Worm (Caenorhabditis elegans) whole organism, L3 larva: ENCODE data around the gene mltn-9.

Experiments used
- ama-1 ChIP-seq: fragments of 150-350 bp; optimal IDR thresholded peaks from 2 replicates; lab custom pipeline; 2018
- ceh-16 ChIP-seq: sonication (generic microtip); optimal IDR thresholded peaks from 2 replicates; lab custom pipeline; 2017; ENCODE audit warnings: missing biosample characterization, missing genetic modification characterization
- ceh-9 ChIP-seq: sonication (generic microtip); optimal IDR thresholded peaks from 2 replicates; lab custom pipeline; 2018; ENCODE audit warnings: missing biosample characterization, missing genetic modification characterization
- egl-27 ChIP-seq: sonication (generic microtip); optimal IDR thresholded peaks from 4 replicates; lab custom pipeline; 2017; ENCODE audit warnings: missing biosample characterization, missing genetic modification reagents, missing genetic modification characterization
- elt-1 ChIP-seq: fragments of 150-350 bp; optimal IDR thresholded peaks from 2 replicates; lab custom pipeline; 2014; ENCODE audit warnings: missing biosample characterization, missing genetic modification characterization
- elt-2 ChIP-seq: sonication (generic microtip); optimal IDR thresholded peaks from 2 replicates; lab custom pipeline; 2016; ENCODE audit warnings: missing genetic modification reagents, mild to moderate bottlenecking, missing genetic modification characterization, missing compliant biosample characterization
- elt-3 ChIP-seq, 3 experiments: fragments of 150-350 bp in 1 of 3; sonication (generic microtip) in 2 of 3; optimal IDR thresholded peaks; 2 replicates in 2 of 3; 4 replicates in 1 of 3; lab custom pipeline; 2014 to 2017; ENCODE audit warnings: missing biosample characterization in 3 of 3, missing genetic modification characterization in 3 of 3
- eor-1 ChIP-seq, 2 experiments: fragments of 150-350 bp; optimal IDR thresholded peaks; 2 replicates each; lab custom pipeline; 2014 to 2018; ENCODE audit warnings: missing biosample characterization in 2 of 2, missing genetic modification characterization in 2 of 2
- fkh-2 ChIP-seq: fragments of 150-350 bp; optimal IDR thresholded peaks from 2 replicates; lab custom pipeline; 2014; ENCODE audit warnings: missing biosample characterization, missing genetic modification reagents, missing genetic modification characterization
- fos-1 ChIP-seq: fragments of 150-350 bp; optimal IDR thresholded peaks from 2 replicates; lab custom pipeline; 2014; ENCODE audit warnings: missing biosample characterization, missing genetic modification characterization
- hmg-11 ChIP-seq: sonication (generic microtip); optimal IDR thresholded peaks from 2 replicates; lab custom pipeline; 2016; ENCODE audit warnings: missing genetic modification characterization, missing compliant biosample characterization
- jun-1 ChIP-seq: fragments of 150-350 bp; optimal IDR thresholded peaks from 2 replicates; lab custom pipeline; 2014; ENCODE audit warnings: missing biosample characterization, missing genetic modification reagents, missing genetic modification characterization
- lin-15B ChIP-seq: fragments of 150-350 bp; optimal IDR thresholded peaks from 2 replicates; lab custom pipeline; 2014; ENCODE audit warnings: missing biosample characterization, missing genetic modification characterization
- lsy-12 ChIP-seq: sonication (generic microtip); optimal IDR thresholded peaks from 2 replicates; lab custom pipeline; 2016; ENCODE audit warnings: mild to moderate bottlenecking, missing genetic modification characterization, missing compliant biosample characterization
- mdl-1 ChIP-seq: fragments of 150-350 bp; optimal IDR thresholded peaks from 2 replicates; lab custom pipeline; 2014; ENCODE audit warnings: missing biosample characterization, missing genetic modification characterization
- mml-1 ChIP-seq: fragments of 150-350 bp; sonication (generic microtip); optimal IDR thresholded peaks from 3 replicates; lab custom pipeline; 2014; ENCODE audit warnings: missing biosample characterization, missing genetic modification characterization
- nfya-1 ChIP-seq: sonication (generic microtip); optimal IDR thresholded peaks from 2 replicates; lab custom pipeline; 2017; ENCODE audit warnings: missing genetic modification characterization, mild to moderate bottlenecking, missing compliant biosample characterization, antibody characterized with exemption, moderate library complexity; ENCODE audit not compliant: insufficient read depth
- nhr-11 ChIP-seq: fragments of 150-350 bp; optimal IDR thresholded peaks from 2 replicates; lab custom pipeline; 2014; ENCODE audit warnings: missing biosample characterization, missing genetic modification characterization
- nhr-28 ChIP-seq: fragments of 150-350 bp; optimal IDR thresholded peaks from 2 replicates; lab custom pipeline; 2014; ENCODE audit warnings: missing biosample characterization, missing genetic modification characterization
- nhr-43 ChIP-seq: sonication (generic microtip); optimal IDR thresholded peaks from 2 replicates; lab custom pipeline; 2016; ENCODE audit warnings: mild to moderate bottlenecking, missing genetic modification characterization, missing compliant biosample characterization; ENCODE audit not compliant: poor library complexity, severe bottlenecking
- nhr-76 ChIP-seq: fragments of 150-350 bp; sonication (generic microtip); optimal IDR thresholded peaks from 5 replicates; lab custom pipeline; 2014; ENCODE audit warnings: missing biosample characterization, missing genetic modification characterization
- nhr-77 ChIP-seq: fragments of 150-350 bp; optimal IDR thresholded peaks from 2 replicates; lab custom pipeline; 2014; ENCODE audit warnings: missing biosample characterization, missing genetic modification characterization
- pha-4 ChIP-seq: fragments of 150-350 bp; optimal IDR thresholded peaks from 2 replicates; lab custom pipeline; 2014; ENCODE audit warnings: missing biosample characterization, missing genetic modification reagents, missing genetic modification characterization
- pqm-1 ChIP-seq: fragments of 150-350 bp; optimal IDR thresholded peaks from 2 replicates; lab custom pipeline; 2017; ENCODE audit warnings: missing biosample characterization, missing genetic modification characterization, inconsistent platforms
- sea-2 ChIP-seq: fragments of 150-350 bp; sonication (generic microtip); optimal IDR thresholded peaks from 4 replicates; lab custom pipeline; 2014; ENCODE audit warnings: missing biosample characterization, missing genetic modification reagents, missing genetic modification characterization
- skn-1 ChIP-seq: fragments of 150-350 bp; optimal IDR thresholded peaks from 2 replicates; lab custom pipeline; 2014; ENCODE audit warnings: missing biosample characterization, missing genetic modification characterization
- tbx-2 ChIP-seq: sonication (generic microtip); optimal IDR thresholded peaks from 2 replicates; lab custom pipeline; 2016; ENCODE audit warnings: mild to moderate bottlenecking, missing genetic modification characterization, missing compliant biosample characterization
- unc-39 ChIP-seq: sonication (generic microtip); optimal IDR thresholded peaks from 4 replicates; lab custom pipeline; 2017; ENCODE audit warnings: missing biosample characterization, missing genetic modification characterization
- ztf-11 ChIP-seq: fragments of 150-350 bp; optimal IDR thresholded peaks from 2 replicates; lab custom pipeline; 2014; ENCODE audit warnings: missing biosample characterization, missing genetic modification characterization

mltn-9 gene

DNA sequence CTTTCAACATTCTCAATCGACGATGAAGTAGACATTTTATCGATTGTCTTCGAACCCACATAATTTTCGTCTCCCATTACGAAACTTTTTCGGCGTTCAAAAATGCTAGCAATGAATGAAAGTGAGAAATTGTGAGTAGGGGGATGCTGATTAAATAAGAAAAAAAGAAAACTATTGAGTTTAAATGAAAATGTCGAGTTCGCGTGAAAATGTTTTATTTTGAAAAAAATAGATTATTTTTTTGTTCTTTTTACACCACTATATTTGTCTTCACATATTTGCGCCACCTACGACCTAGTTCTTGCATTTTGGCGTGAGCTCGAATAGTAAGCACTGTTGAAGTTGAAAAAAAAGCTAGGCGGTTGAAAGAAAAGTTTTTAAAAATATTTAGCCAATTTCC is 33.6 kb upstream of the mltn-9 start, which contains the start of gene C01G12.3:
Gene C01G12.3 (minus strand): TSS at position 101 of the 400 bp plus-strand sequence.
- TF ChIP-seq mdl-1 (no peak), ceh-16 (tag; lab: Kevin White, UChicago) (no peak), nhr-76 (no peak)

DNA sequence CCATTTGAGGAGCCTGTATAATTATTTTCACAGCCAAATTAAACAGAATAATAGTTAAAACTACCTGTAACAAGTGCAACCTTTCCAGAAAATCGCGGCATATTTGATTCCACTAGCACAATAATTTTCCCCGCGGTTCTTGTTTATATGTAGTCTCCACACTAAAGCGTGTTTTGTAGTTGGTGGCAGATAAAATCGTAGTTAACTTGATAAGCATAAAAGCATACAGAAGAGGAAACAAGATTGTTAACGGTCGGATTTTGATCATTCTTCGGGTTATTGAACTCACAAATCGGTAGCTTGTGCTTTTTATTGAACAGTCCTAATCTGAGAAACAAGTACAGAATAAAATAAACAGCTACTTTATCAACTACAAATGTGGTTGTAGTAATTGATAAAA is 28.4 kb upstream of the mltn-9 start, which contains the start of gene C01G12.5:
Gene C01G12.5 (minus strand): TSS at position 101 of the 400 bp plus-strand sequence.
- no peak for TF ChIP-seq lsy-12 (tag; lab: Kevin White, UChicago)
- no peak for TF ChIP-seq nhr-28 (tag; lab: Kevin White, UChicago)

DNA sequence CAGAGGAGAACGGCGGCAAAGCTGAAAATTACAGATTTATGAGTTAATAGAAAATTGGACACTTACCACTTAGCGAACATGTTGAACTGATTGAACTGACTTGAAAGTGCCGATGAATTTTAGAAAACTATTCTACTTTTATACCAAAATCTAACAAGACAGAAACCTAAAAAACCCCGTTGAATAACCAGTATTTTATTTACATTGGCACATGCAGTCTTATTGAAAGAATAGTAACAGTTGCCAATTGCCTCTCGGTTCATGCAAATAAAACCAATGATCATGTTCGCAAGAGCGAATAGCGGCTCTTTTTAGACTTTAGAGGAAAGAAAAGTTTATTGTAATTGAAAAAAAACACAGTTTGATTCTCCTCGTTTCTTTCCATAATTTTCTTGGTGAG is 27.7 kb upstream of the mltn-9 start, which contains the start of gene nspb-10:
Gene nspb-10 (minus strand): TSS at position 101 of the 400 bp plus-strand sequence.
- TF ChIP-seq nhr-77 (tag; lab: Kevin White, UChicago) = no peak
- TF ChIP-seq nhr-43 (tag; lab: Kevin White, UChicago) = no peak
- TF ChIP-seq mml-1 (tag; lab: Kevin White, UChicago) = no peak

DNA sequence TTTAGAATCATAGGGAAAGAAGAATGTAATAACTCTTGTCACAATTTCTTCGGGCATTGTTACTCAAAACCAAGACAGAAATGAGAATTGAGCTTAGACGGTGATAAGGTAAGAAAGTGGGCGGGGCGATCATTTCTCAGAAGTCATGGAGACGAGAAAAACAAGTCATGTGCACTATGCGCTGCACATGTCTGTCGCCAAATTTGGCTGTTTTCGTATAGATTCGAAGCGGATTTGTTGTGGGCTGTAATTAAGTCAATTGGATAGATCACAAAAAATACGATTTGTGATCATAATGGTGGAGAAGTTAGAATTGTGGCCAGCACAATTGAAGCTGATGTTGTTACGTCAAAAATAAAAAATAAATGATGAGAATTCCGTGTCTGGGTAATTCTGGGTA is 24.1 kb upstream of the mltn-9 start, which contains the start of gene C01G12.7:
Gene C01G12.7 (minus strand): TSS at position 195 of the 400 bp plus-strand sequence.
- TF ChIP-seq mdl-1 (no peak), elt-3 (tag; optimal IDR thresholded peaks at IDR 0.05; lab: Kevin White, UChicago) (no peak), nhr-11 (tag; lab: Kevin White, UChicago) (peak; percentile 11), lsy-12 (tag; lab: Kevin White, UChicago) (no peak)

DNA sequence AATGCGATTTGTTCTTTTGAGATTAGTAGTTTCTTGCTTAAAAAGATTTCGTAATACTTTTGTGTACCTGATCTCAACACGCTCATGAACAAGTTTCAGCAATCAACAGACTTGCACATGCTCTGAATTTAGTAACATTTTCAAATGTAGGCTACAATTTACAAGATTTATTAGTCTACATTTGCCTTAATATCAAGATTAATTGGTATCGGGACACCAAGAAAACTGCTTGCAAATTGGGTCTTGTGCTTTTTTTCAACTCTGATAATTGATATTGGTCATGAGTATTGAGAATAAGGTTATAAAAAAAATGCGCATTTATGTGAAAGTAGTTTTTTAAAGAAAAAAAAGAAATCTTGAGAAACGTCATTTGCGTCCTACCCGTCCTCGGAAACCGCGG is 23.2 kb upstream of the mltn-9 start:
- TF ChIP-seq nhr-11 (tag; lab: Kevin White, UChicago) (peak; percentile 86), elt-3 (tag; optimal IDR thresholded peaks at IDR 0.05; lab: Kevin White, UChicago) (no peak)

DNA sequence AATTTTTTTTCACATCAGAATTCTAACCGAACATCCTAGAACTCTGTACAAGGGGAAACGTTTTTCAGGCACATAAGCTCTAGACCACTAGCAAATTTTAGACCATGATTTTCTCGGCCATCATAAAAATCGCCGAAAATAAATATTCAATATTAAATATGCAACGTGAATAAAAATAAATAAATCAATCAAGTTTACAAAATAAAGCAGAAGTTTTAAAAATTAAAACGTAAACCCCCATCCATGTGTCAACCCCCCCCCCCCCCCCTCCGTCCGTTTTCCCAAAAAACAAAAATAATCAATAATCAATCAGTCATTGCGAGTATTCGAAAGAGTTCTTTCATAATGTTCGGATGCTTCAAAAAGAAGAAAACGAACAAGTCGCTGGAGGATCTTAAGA is 22.6 kb upstream of the mltn-9 start, which contains the start of gene catp-4:
Gene catp-4 (plus strand): TSS at position 301 of the 400 bp plus-strand sequence.
- TF ChIP-seq tbx-2 (no peak), fkh-2 (tag; lab: Kevin White, UChicago) (no peak), elt-1 (tag; lab: Kevin White, UChicago) (no peak), egl-27 (tag; lab: Kevin White, UChicago) (no peak), lsy-12 (tag; lab: Kevin White, UChicago) (no peak), unc-39 (tag; lab: Kevin White, UChicago) (no peak)
- TF ChIP-seq, all 47 proteins: peak for 0

DNA sequence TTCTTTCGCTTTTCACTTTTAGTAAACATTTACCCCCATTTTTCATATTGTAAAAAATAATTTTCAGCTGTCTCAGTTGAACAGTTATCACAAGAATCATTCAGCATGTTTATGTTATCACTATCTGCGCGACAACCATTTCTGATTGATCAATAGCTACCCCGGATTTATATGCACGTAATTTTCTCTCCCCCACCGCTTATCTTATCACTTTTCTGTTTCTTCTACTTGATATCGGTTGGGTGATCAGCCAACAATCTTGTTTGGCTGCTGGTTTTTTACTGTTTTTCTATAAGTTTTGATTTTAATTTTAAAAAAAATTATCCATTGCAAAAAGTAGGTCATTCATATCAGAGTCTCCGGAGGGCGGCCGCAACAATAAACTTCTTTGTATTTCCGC is 18.0 kb upstream of the mltn-9 start:
- TF ChIP-seq sea-2 (GFP tag; lab: Kevin White, UChicago) (no peak), fos-1 (tag; lab: Kevin White, UChicago) (no peak), elt-3 (tag; optimal IDR thresholded peaks at IDR 0.05; lab: Kevin White, UChicago) (peak in 2 of 3 experiments; percentile 90 to 94), ztf-11 (tag; lab: Kevin White, UChicago) (no peak), egl-27 (tag; lab: Kevin White, UChicago) (no peak), unc-39 (tag; lab: Kevin White, UChicago) (no peak)

DNA sequence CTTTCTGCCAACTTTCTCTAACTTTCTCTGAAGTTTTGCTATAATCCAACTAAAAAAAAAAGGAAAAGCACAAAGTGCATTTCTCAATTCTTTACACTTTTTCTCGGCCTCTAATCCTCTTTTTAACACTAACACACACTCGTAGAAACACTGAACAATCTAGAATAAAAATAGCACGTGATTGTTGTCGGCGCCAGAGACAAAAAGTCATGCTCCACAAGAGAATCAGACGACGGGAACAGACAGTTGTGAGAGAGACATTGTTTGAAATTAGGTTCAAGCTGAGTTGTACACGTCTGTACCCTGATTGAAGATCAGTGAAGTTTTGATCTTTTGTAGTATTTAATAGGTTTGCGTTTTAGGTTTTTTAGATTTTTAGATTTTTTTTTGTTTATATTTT is 17.5 kb upstream of the mltn-9 start:
- peak; percentile 23 for TF ChIP-seq nhr-43 (tag; lab: Kevin White, UChicago)
- peak; percentile 85 for TF ChIP-seq elt-2 (tag; lab: Kevin White, UChicago)
- TF ChIP-seq nhr-11 (tag; lab: Kevin White, UChicago) = peak; percentile 78
- TF ChIP-seq ama-1 (lab: Kevin White, UChicago) = peak; percentile 53
- no peak for TF ChIP-seq elt-1 (tag; lab: Kevin White, UChicago)
- no peak for TF ChIP-seq elt-3 (tag; optimal IDR thresholded peaks at IDR 0.05; lab: Kevin White, UChicago)
- TF ChIP-seq nfya-1 = peak; percentile 81
- no peak for TF ChIP-seq pha-4 (tag; lab: Kevin White, UChicago)
- TF ChIP-seq fkh-2 (tag; lab: Kevin White, UChicago) = peak; percentile 74
- TF ChIP-seq mml-1 (tag; lab: Kevin White, UChicago) = peak; percentile 30
- TF ChIP-seq nhr-77 (tag; lab: Kevin White, UChicago) = peak; percentile 9
- TF ChIP-seq ceh-9 (tag; lab: Kevin White, UChicago) = no peak
- no peak for TF ChIP-seq eor-1 (tag; optimal IDR thresholded peaks at IDR 0.05; lab: Kevin White, UChicago)
- TF ChIP-seq skn-1 (tag; lab: Kevin White, UChicago) = peak; percentile 50
- peak; percentile 37 for TF ChIP-seq lin-15B (tag; lab: Kevin White, UChicago)
- peak; percentile 95 for TF ChIP-seq pqm-1 (tag; lab: Kevin White, UChicago)
- peak; percentile 65 for TF ChIP-seq jun-1 (tag; lab: Kevin White, UChicago)
- no peak for TF ChIP-seq hmg-11
